Worm (Caenorhabditis elegans): Measurements from ENCODE around the gene H32C10.1.

ce11 chrIV:5948712-5949111 is 14.6 kb downstream of the H32C10.1 start:
- TF ChIP-seq him-1 (tag; optimal IDR thresholded peaks at IDR 0.05): no peak
- TF ChIP-seq W03F9.2 (tag; optimal IDR thresholded peaks at IDR 0.05): no peak

Measured in whole organism, L4/young adult.